Fruit fly (Drosophila melanogaster) S2 (cell line): ENCODE results near the gene Rhau.

Source experiments
- CG8478 ChIP-seq: fragments of >200 bp; optimal IDR thresholded peaks from 2 replicates; lab custom pipeline; 2018
- CTCF ChIP-seq, 2 experiments: fragments of >200 bp; optimal IDR thresholded peaks; 2 replicates each; lab custom pipeline; 2018

DNA sequence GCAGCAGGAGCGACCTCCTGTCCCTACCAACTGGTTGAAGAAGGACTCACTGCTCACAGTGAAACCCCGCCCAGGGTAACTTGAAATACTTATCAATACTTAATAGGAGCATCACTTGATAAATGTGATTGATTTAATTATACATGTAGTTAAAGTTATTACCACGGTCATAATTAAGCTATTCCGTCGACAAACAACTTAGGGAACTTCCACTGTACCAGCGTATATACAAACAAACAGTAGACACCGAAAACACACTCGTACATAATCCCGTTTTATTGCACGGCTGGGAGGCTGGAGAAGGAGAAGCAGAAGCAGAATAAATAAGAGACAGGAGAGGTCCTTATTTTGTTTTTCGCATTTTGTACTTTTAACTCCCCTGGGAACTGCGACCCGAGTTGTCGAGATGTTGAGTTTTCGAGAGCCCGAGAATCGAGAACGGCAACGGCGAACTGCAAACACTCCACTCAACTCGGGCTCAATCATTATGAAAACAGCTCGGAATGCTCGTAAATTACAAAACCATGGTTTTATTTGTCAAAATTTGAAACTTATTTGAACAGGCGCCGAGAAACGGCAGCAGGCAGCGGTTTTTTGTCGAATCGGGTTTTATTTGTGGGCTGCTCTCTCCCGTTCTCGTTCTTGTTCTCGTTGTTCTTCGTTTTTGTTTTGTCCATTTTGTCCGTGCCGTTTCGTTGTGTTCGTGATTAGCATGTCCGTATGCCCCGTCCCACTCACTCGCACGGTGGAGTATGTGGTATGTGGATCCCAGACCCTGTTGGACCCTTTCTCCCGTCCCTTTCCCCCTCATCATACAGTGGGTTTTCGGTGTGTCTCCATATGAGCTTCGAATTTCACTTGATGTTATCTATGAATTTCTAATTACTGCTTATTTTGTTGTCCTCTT lies 42.5 kb upstream of the Rhau start:
- TF ChIP-seq CTCF (optimal IDR thresholded peaks at IDR 0.05; lab: Kevin White, UChicago) (no peak), CG8478 (lab: Kevin White, UChicago) (no peak)
